Fruit fly (Drosophila melanogaster) whole organism, adult: ENCODE data around the gene PlexB.

Experiments
- CG11617 ChIP-seq: fragments of 200-800 bp; sonication (Bioruptor generic); optimal IDR thresholded peaks from 2 replicates; lab custom pipeline; 2017; ENCODE audit warnings: mild to moderate bottlenecking, missing biosample characterization, missing genetic modification reagents, missing genetic modification characterization
- CG5204 ChIP-seq: fragments of 200-800 bp; sonication (Bioruptor generic); optimal IDR thresholded peaks from 2 replicates; lab custom pipeline; 2016; ENCODE audit warnings: missing biosample characterization, missing genetic modification characterization
- CG7045 ChIP-seq: fragments of 200-800 bp; sonication (Bioruptor generic); optimal IDR thresholded peaks from 2 replicates; lab custom pipeline; 2017; ENCODE audit warnings: missing biosample characterization, mild to moderate bottlenecking, missing genetic modification characterization
- Hr96 ChIP-seq: fragments of 200-800 bp; sonication (Bioruptor generic); optimal IDR thresholded peaks from 2 replicates; lab custom pipeline; 2016; ENCODE audit warnings: missing biosample characterization, missing genetic modification characterization
- cic ChIP-seq: fragments of 200-800 bp; sonication (Bioruptor generic); optimal IDR thresholded peaks from 2 replicates; lab custom pipeline; 2017; ENCODE audit warnings: missing biosample characterization, mild to moderate bottlenecking, missing genetic modification characterization, moderate library complexity

DNA sequence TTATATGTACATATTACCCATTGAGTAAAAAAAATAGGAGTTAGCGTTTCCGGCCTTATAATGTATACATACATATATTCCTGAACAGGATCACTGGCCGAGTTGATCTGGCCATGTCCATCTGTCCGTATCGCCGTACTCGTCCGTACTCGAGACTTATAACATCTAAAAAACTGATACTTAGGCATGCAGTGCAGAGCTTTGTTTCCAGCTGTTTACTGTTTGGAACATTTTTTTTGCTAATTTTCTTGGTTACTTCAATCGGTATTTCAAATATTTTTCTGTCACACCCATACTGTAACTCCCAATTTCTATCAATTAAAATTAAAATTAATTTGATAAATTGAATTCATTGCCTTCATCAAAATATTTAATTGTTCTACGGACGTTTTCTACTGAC is 19.0 kb upstream of the PlexB start:
- TF ChIP-seq Hr96 (GFP tag; lab: Kevin White, UChicago) (no peak), CG11617 (GFP tag; lab: Kevin White, UChicago) (no peak), CG7045 (GFP tag; lab: Kevin White, UChicago) (no peak), cic (no peak), CG5204 (GFP tag; lab: Kevin White, UChicago) (no peak)
